Worm (Caenorhabditis elegans): ENCODE results near the gene faah-5.

DNA sequence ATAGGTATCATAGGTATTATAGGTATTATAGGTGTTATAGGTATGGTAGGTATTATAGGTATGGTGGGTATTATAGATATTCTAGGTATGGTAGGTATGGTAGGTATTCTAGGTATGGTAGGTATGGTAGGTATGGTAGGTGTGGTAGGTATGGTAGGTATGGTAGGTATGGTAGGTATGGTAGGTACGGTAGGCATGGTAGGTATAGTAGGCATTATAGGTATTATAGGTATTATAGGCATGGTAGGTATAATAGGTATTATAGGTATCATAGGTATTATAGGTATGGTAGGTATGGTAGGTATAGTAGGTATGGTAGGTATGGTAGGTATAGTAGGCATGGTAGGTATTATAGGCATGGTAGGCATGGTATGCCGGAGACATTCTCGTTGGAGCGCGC lies 40.7 kb upstream of the faah-5 start:
- TF ChIP-seq zag-1 (tag; optimal IDR thresholded peaks at IDR 0.05) (no peak), nhr-25 (tag; optimal IDR thresholded peaks at IDR 0.05) (no peak), unc-55 (GFP tag; optimal IDR thresholded peaks at IDR 0.05) (no peak), nhr-11 (tag; optimal IDR thresholded peaks at IDR 0.05) (no peak), ama-1 (optimal IDR thresholded peaks at IDR 0.05) (no peak), lsy-2 (tag; optimal IDR thresholded peaks at IDR 0.05) (no peak), ztf-4 (tag; optimal IDR thresholded peaks at IDR 0.05) (no peak), nhr-77 (tag; optimal IDR thresholded peaks at IDR 0.05) (no peak), R02D3.7 (tag; optimal IDR thresholded peaks at IDR 0.05) (no peak), nhr-12 (tag; optimal IDR thresholded peaks at IDR 0.05) (no peak), nhr-237 (tag; optimal IDR thresholded peaks at IDR 0.05) (no peak), egl-27 (tag; optimal IDR thresholded peaks at IDR 0.05) (no peak)

Measured in whole organism, L2 larva.